Worm (Caenorhabditis elegans): ENCODE measurements around the gene srj-9.
A peak's percentile ranks its signal among the peaks of the same experiment; 100 is the strongest.

srj-9 gene

ce11 chrV:3431535-3431990 is at the start of gene srj-9, which contains the start of gene T20D4.19:
TSS of gene srj-9 (plus strand) at chrV:3431940.
TSS of gene T20D4.19 (minus strand) at chrV:3431635.
- TF ChIP-seq F13H6.1 (tag; optimal IDR thresholded peaks at IDR 0.05) (no peak), elt-1 (tag; optimal IDR thresholded peaks at IDR 0.05) (no peak), C34F6.9 (tag; optimal IDR thresholded peaks at IDR 0.05) (no peak), nhr-11 (tag; optimal IDR thresholded peaks at IDR 0.05) (no peak)

ce11 chrV:3388299-3388698 is 43.4 kb upstream of the srj-9 start:
- TF ChIP-seq egl-27 (tag; optimal IDR thresholded peaks at IDR 0.05) (peak; percentile 17), fos-1 (tag; optimal IDR thresholded peaks at IDR 0.05) (peak; percentile 29), crh-2 (tag; optimal IDR thresholded peaks at IDR 0.05) (no peak), F13H6.1 (tag; optimal IDR thresholded peaks at IDR 0.05) (peak; percentile 61), aly-2 (tag; optimal IDR thresholded peaks at IDR 0.05) (no peak), elt-1 (tag; optimal IDR thresholded peaks at IDR 0.05) (no peak), ZK546.5 (tag; optimal IDR thresholded peaks at IDR 0.05) (no peak), R02D3.7 (tag; optimal IDR thresholded peaks at IDR 0.05) (no peak), C34F6.9 (tag; optimal IDR thresholded peaks at IDR 0.05) (peak; percentile 4), lsy-2 (tag; optimal IDR thresholded peaks at IDR 0.05) (peak in 1 of 2 experiments; percentile 27), sma-3 (GFP tag; optimal IDR thresholded peaks at IDR 0.05) (no peak), sma-9 (GFP tag; optimal IDR thresholded peaks at IDR 0.05) (peak; percentile 91), sma-9 (tag; optimal IDR thresholded peaks at IDR 0.05) (no peak), nhr-129 (tag; optimal IDR thresholded peaks at IDR 0.05) (peak; percentile 31)

ce11 chrV:3391005-3391404 is 40.7 kb upstream of the srj-9 start:
- TF ChIP-seq mbf-1 (tag; optimal IDR thresholded peaks at IDR 0.05) (no peak), aly-2 (tag; optimal IDR thresholded peaks at IDR 0.05) (no peak), nhr-25 (tag; optimal IDR thresholded peaks at IDR 0.05) (peak; percentile 96), lin-39 (tag; optimal IDR thresholded peaks at IDR 0.05) (no peak), ceh-82 (tag; optimal IDR thresholded peaks at IDR 0.05) (no peak), nhr-6 (tag; optimal IDR thresholded peaks at IDR 0.05) (peak; percentile 83), nhr-77 (tag; optimal IDR thresholded peaks at IDR 0.05) (no peak), ceh-16 (tag; optimal IDR thresholded peaks at IDR 0.05) (no peak), nhr-11 (tag; optimal IDR thresholded peaks at IDR 0.05) (no peak), blmp-1 (tag; optimal IDR thresholded peaks at IDR 0.05; ENCODE audit: insufficient read depth) (peak; percentile 29), skn-1 (tag; optimal IDR thresholded peaks at IDR 0.05) (no peak), lin-13 (GFP tag; optimal IDR thresholded peaks at IDR 0.05) (peak; percentile 76), mdl-1 (tag; optimal IDR thresholded peaks at IDR 0.05) (peak in 1 of 2 experiments; percentile 60), ama-1 (optimal IDR thresholded peaks at IDR 0.05) (no peak), mab-5 (tag; optimal IDR thresholded peaks at IDR 0.05) (peak; percentile 18), Y55F3AM.14 (GFP tag; optimal IDR thresholded peaks at IDR 0.05) (peak; percentile 56), egl-27 (tag; optimal IDR thresholded peaks at IDR 0.05) (peak; percentile 90), nhr-21 (tag; optimal IDR thresholded peaks at IDR 0.05) (peak; percentile 84), dmd-4 (tag; optimal IDR thresholded peaks at IDR 0.05) (no peak), lin-11 (tag; optimal IDR thresholded peaks at IDR 0.05) (peak; percentile 37), peb-1 (tag; optimal IDR thresholded peaks at IDR 0.05) (no peak), ztf-11 (tag; optimal IDR thresholded peaks at IDR 0.05) (no peak), C34F6.9 (tag; optimal IDR thresholded peaks at IDR 0.05) (peak; percentile 86), lsy-2 (tag; optimal IDR thresholded peaks at IDR 0.05) (peak; percentile 51 to 85), zag-1 (tag; optimal IDR thresholded peaks at IDR 0.05) (peak; percentile 42), ztf-1 (GFP tag; conservative IDR thresholded peaks at IDR 0.05) (no peak), snpc-4 (tag; optimal IDR thresholded peaks at IDR 0.05) (peak; percentile 63), gmeb-1 (tag; optimal IDR thresholded peaks at IDR 0.05) (peak; percentile 73), sem-4 (tag; optimal IDR thresholded peaks at IDR 0.05) (peak; percentile 73), fos-1 (tag; optimal IDR thresholded peaks at IDR 0.05) (peak; percentile 89), crh-2 (tag; optimal IDR thresholded peaks at IDR 0.05) (peak; percentile 84), sma-9 (GFP tag; optimal IDR thresholded peaks at IDR 0.05) (peak; percentile 99), sma-9 (tag; optimal IDR thresholded peaks at IDR 0.05) (peak; percentile 58), F13H6.1 (tag; optimal IDR thresholded peaks at IDR 0.05) (peak; percentile 90), unc-62 (GFP tag; optimal IDR thresholded peaks at IDR 0.05) (no peak), nhr-12 (tag; optimal IDR thresholded peaks at IDR 0.05) (no peak), alr-1 (tag; optimal IDR thresholded peaks at IDR 0.05) (no peak), nhr-237 (tag; optimal IDR thresholded peaks at IDR 0.05) (no peak), elt-3 (tag; optimal IDR thresholded peaks at IDR 0.05) (no peak), ZK546.5 (tag; optimal IDR thresholded peaks at IDR 0.05) (no peak), elt-1 (tag; optimal IDR thresholded peaks at IDR 0.05) (no peak), unc-55 (GFP tag; optimal IDR thresholded peaks at IDR 0.05) (peak; percentile 63), nhr-129 (tag; optimal IDR thresholded peaks at IDR 0.05) (peak; percentile 89), sma-3 (GFP tag; optimal IDR thresholded peaks at IDR 0.05) (peak; percentile 88), R02D3.7 (tag; optimal IDR thresholded peaks at IDR 0.05) (no peak)
